Fruit fly (Drosophila melanogaster): ENCODE measurements around the gene ZC3H3.

The ZC3H3 gene

dm6 chr3L:8543866-8544265, 34.3 kb upstream of the ZC3H3 start (continued):
- TF ChIP-seq rib (GFP tag; IDR thresholded peaks at IDR 0.05) (no peak), CG13775 (GFP tag; optimal IDR thresholded peaks at IDR 0.05) (peak; percentile 3), CG10462 (GFP tag; optimal IDR thresholded peaks at IDR 0.05) (no peak), CG8924 (tag; optimal IDR thresholded peaks at IDR 0.05) (peak; percentile 0), CG17829 (tag; optimal IDR thresholded peaks at IDR 0.05) (peak; percentile 24), Dll (GFP tag; IDR thresholded peaks at IDR 0.05; ENCODE audit: partially characterized antibody) (no peak), Xrp1 (GFP tag; IDR thresholded peaks at IDR 0.05) (0 out of 2 replicates have a peak, but pooled peaks have one; percentile 46), CG15601 (tag; optimal IDR thresholded peaks at IDR 0.05) (peak; percentile 11), CG2120 (GFP tag; optimal IDR thresholded peaks at IDR 0.05) (peak; percentile 11), Elba2 (GFP tag; optimal IDR thresholded peaks at IDR 0.05) (no peak), pros (GFP tag; optimal IDR thresholded peaks at IDR 0.05) (peak; percentile 4), CG15479 (GFP tag; optimal IDR thresholded peaks at IDR 0.05) (no peak), CG2875 (GFP tag; optimal IDR thresholded peaks at IDR 0.05) (peak; percentile 1), CG30403 (GFP tag; optimal IDR thresholded peaks at IDR 0.05) (peak; percentile 9), NC2α (GFP tag; optimal IDR thresholded peaks at IDR 0.05) (no peak), row (GFP tag; IDR thresholded peaks at IDR 0.05) (peak; percentile 50; the same call in 2 of the 3 replicates), phol (tag; optimal IDR thresholded peaks at IDR 0.05) (peak; percentile 42), D (optimal IDR thresholded peaks at IDR 0.05) (no peak), D (GFP tag; optimal IDR thresholded peaks at IDR 0.05) (peak; percentile 14), Ptx1 (GFP tag; IDR thresholded peaks at IDR 0.05) (peak; percentile 18; the same call in 1 of the 2 replicates), CG2712 (tag; optimal IDR thresholded peaks at IDR 0.05) (peak; percentile 44), D19A (tag; optimal IDR thresholded peaks at IDR 0.05) (peak; percentile 37), tio (GFP tag; optimal IDR thresholded peaks at IDR 0.05) (peak; percentile 8), Asciz (GFP tag; optimal IDR thresholded peaks at IDR 0.05) (no peak), sens (GFP tag) (peak; percentile 86)

- TF ChIP-seq CG14441 (GFP tag; IDR thresholded peaks at IDR 0.05) (no peak), ap (GFP tag; IDR thresholded peaks at IDR 0.05) (peak; percentile 20; the same call in 1 of the 2 replicates), CG6654 (GFP tag; optimal IDR thresholded peaks at IDR 0.05) (no peak), gce (GFP tag; IDR thresholded peaks at IDR 0.05) (no peak), CG31441 (GFP tag; IDR thresholded peaks at IDR 0.05) (0 out of 2 replicates have a peak, but pooled peaks have one; percentile 32), emc (GFP tag; optimal IDR thresholded peaks at IDR 0.05) (no peak), CG10274 (GFP tag; optimal IDR thresholded peaks at IDR 0.05) (no peak), ATbp (GFP tag; optimal IDR thresholded peaks at IDR 0.05) (peak; percentile 6), Jarid2 (GFP tag; optimal IDR thresholded peaks at IDR 0.05) (no peak), jing (GFP tag; optimal IDR thresholded peaks at IDR 0.05) (no peak), ara (GFP tag; IDR thresholded peaks at IDR 0.05) (no peak), vfl (GFP tag; optimal IDR thresholded peaks at IDR 0.05) (no peak), PHDP (tag; optimal IDR thresholded peaks at IDR 0.05) (peak; percentile 11), unc-4 (GFP tag; IDR thresholded peaks at IDR 0.05; ENCODE audit: partially characterized antibody) (no peak), CG31365 (tag; optimal IDR thresholded peaks at IDR 0.05) (no peak), HLH4C (GFP tag; IDR thresholded peaks at IDR 0.05; ENCODE audit: partially characterized antibody) (no peak), CG14710 (tag; optimal IDR thresholded peaks at IDR 0.05) (peak; percentile 23), dmrt11E (tag; optimal IDR thresholded peaks at IDR 0.05) (peak; percentile 49), Sox100B (GFP tag; optimal IDR thresholded peaks at IDR 0.05) (no peak), CG1832 (GFP tag; optimal IDR thresholded peaks at IDR 0.05) (no peak), CG17359 (tag; optimal IDR thresholded peaks at IDR 0.05) (no peak), CG34224 (GFP tag; IDR thresholded peaks at IDR 0.05; ENCODE audit: partially characterized antibody) (no peak), CG15514 (GFP tag; optimal IDR thresholded peaks at IDR 0.05) (no peak), Eip74EF (GFP tag; optimal IDR thresholded peaks at IDR 0.05) (no peak), CG42726 (GFP tag; IDR thresholded peaks at IDR 0.05; ENCODE audit: partially characterized antibody) (no peak), gt (GFP tag; IDR thresholded peaks at IDR 0.05) (no peak)
These were observed 32.6 kb upstream of the ZC3H3 start for dm6 chr3L:8542213-8542612.
